Worm (Caenorhabditis elegans) whole organism, young adult: ENCODE results near the gene smf-2.
A peak's percentile ranks its signal among the peaks of the same experiment; 100 is the strongest.

Source experiments
- B0336.3 ChIP-seq: fragments of 200-800 bp; sonication (Bioruptor generic); IDR thresholded peaks from 2 replicates; pipeline ENCODE4 v1.3.6; 2022; ENCODE audit warnings: missing genetic modification characterization, missing compliant biosample characterization
- C06A6.2 ChIP-seq: fragments of 200-800 bp; sonication (Bioruptor generic); conservative IDR thresholded peaks from 2 replicates; pipeline ENCODE4 v1.3.6; 2022; ENCODE audit warnings: missing genetic modification characterization, missing compliant biosample characterization
- K11D2.4 ChIP-seq: fragments of 200-800 bp; sonication (Bioruptor generic); IDR thresholded peaks from 2 replicates; pipeline ENCODE4 v1.3.6; 2022; ENCODE audit warnings: missing genetic modification reagents, missing genetic modification characterization, missing compliant biosample characterization
- Y67H2A.10 ChIP-seq: fragments of 200-800 bp; sonication (Bioruptor generic); conservative IDR thresholded peaks from 2 replicates; pipeline ENCODE4 v1.3.6; 2022; ENCODE audit warnings: missing genetic modification reagents, missing genetic modification characterization, missing compliant biosample characterization
- Y79H2A.3 ChIP-seq: fragments of 200-800 bp; sonication (Bioruptor generic); conservative IDR thresholded peaks from 2 replicates; pipeline ENCODE4 v1.3.6; 2022; ENCODE audit warnings: missing genetic modification reagents, missing genetic modification characterization, missing compliant biosample characterization
- ZK185.1 ChIP-seq: sonication (generic microtip); optimal IDR thresholded peaks from 2 replicates; lab custom pipeline; 2016; ENCODE audit warnings: mild to moderate bottlenecking, missing genetic modification characterization, missing compliant biosample characterization; ENCODE audit not compliant: poor library complexity, severe bottlenecking
- atf-7 ChIP-seq: sonication (generic microtip); optimal IDR thresholded peaks from 2 replicates; lab custom pipeline; 2017; ENCODE audit warnings: mild to moderate bottlenecking, missing genetic modification characterization, missing compliant biosample characterization
- attf-3 ChIP-seq: fragments of 200-800 bp; sonication (Bioruptor generic); conservative IDR thresholded peaks from 2 replicates; pipeline ENCODE4 v1.3.6; 2022; ENCODE audit warnings: missing genetic modification reagents, missing genetic modification characterization, missing compliant biosample characterization
- attf-5 ChIP-seq: fragments of 200-800 bp; sonication (Bioruptor generic); optimal IDR thresholded peaks from 2 replicates; lab custom pipeline; 2018; ENCODE audit warnings: mild to moderate bottlenecking, missing genetic modification characterization, missing compliant biosample characterization
- bed-1 ChIP-seq: fragments of 200-800 bp; sonication (Bioruptor generic); IDR thresholded peaks from 2 replicates; pipeline ENCODE4 v1.3.6; 2022; ENCODE audit warnings: missing genetic modification reagents, missing genetic modification characterization, missing compliant biosample characterization
- cebp-1 ChIP-seq, 2 experiments: fragments of 200-800 bp in 1 of 2; sonication (Bioruptor generic) in 1 of 2; sonication (generic microtip) in 1 of 2; IDR thresholded peaks in 1 of 2; optimal IDR thresholded peaks in 1 of 2; 2 replicates each; pipeline versions ENCODE4 v1.3.6 to Lab custom; 2017 to 2022; ENCODE audit warnings: missing compliant biosample characterization in 2 of 2, missing genetic modification characterization in 2 of 2, mild to moderate bottlenecking in 1 of 2, missing genetic modification reagents in 1 of 2, moderate library complexity in 1 of 2
- ceh-100 ChIP-seq: fragments of 200-800 bp; sonication (Bioruptor generic); IDR thresholded peaks from 2 replicates; pipeline ENCODE4 v1.3.6; 2022; ENCODE audit warnings: missing genetic modification reagents, missing genetic modification characterization, missing compliant biosample characterization
- ceh-27 ChIP-seq: fragments of 200-800 bp; sonication (Bioruptor generic); optimal IDR thresholded peaks from 2 replicates; lab custom pipeline; 2018; ENCODE audit warnings: mild to moderate bottlenecking, missing genetic modification characterization, moderate library complexity, missing compliant biosample characterization
- ceh-58 ChIP-seq: fragments of 200-800 bp; sonication (Bioruptor generic); IDR thresholded peaks from 2 replicates; pipeline ENCODE4 v1.3.6; 2022; ENCODE audit warnings: missing genetic modification characterization, missing compliant biosample characterization
- chd-7 ChIP-seq: sonication (generic microtip); optimal IDR thresholded peaks from 2 replicates; lab custom pipeline; 2016; ENCODE audit warnings: mild to moderate bottlenecking, missing genetic modification characterization, moderate library complexity, missing compliant biosample characterization
- die-1 ChIP-seq: sonication (generic microtip); optimal IDR thresholded peaks from 2 replicates; lab custom pipeline; 2016; ENCODE audit warnings: missing genotype, mild to moderate bottlenecking, missing genetic modification characterization, missing compliant biosample characterization
- dox-1 ChIP-seq: fragments of 200-800 bp; sonication (Bioruptor generic); IDR thresholded peaks from 2 replicates; pipeline ENCODE4 v1.3.6; 2022; ENCODE audit warnings: missing genetic modification reagents, missing genetic modification characterization, missing compliant biosample characterization
- ekl-4 ChIP-seq: fragments of 200-800 bp; sonication (Bioruptor generic); IDR thresholded peaks from 2 replicates; pipeline ENCODE4 v1.3.6; 2022; ENCODE audit warnings: missing genetic modification reagents, missing genetic modification characterization, missing compliant biosample characterization
- gei-17 ChIP-seq: fragments of 200-800 bp; sonication (Bioruptor generic); optimal IDR thresholded peaks from 2 replicates; lab custom pipeline; 2018; ENCODE audit warnings: mild to moderate bottlenecking, missing genetic modification characterization, missing compliant biosample characterization
- hlh-26 ChIP-seq: fragments of 200-800 bp; sonication (Bioruptor generic); conservative IDR thresholded peaks from 2 replicates; pipeline ENCODE4 v1.3.6; 2022; ENCODE audit warnings: missing genetic modification reagents, missing genetic modification characterization, missing compliant biosample characterization
- hmg-1.2 ChIP-seq: fragments of 200-800 bp; sonication (Bioruptor generic); IDR thresholded peaks from 2 replicates; pipeline ENCODE4 v1.3.6; 2022; ENCODE audit warnings: missing genetic modification reagents, missing genetic modification characterization, missing compliant biosample characterization
- hrde-1 ChIP-seq: sonication (generic microtip); optimal IDR thresholded peaks from 2 replicates; lab custom pipeline; 2016; ENCODE audit warnings: missing genetic modification characterization, mild to moderate bottlenecking, missing compliant biosample characterization, moderate library complexity, missing genotype, missing genetic modification reagents, borderline replicate concordance
- hsf-1 ChIP-seq: fragments of 200-800 bp; sonication (Bioruptor generic); IDR thresholded peaks from 2 replicates; pipeline ENCODE4 v1.3.6; 2022; ENCODE audit warnings: missing genetic modification reagents, missing genetic modification characterization, missing compliant biosample characterization
- let-526 ChIP-seq: fragments of 200-800 bp; sonication (Bioruptor generic); IDR thresholded peaks from 2 replicates; pipeline ENCODE4 v1.3.6; 2022; ENCODE audit warnings: missing genetic modification reagents, missing genetic modification characterization, missing compliant biosample characterization
- lin-26 ChIP-seq: fragments of 200-800 bp; sonication (Bioruptor generic); IDR thresholded peaks from 2 replicates; pipeline ENCODE4 v1.3.6; 2022; ENCODE audit warnings: missing genetic modification reagents, missing genetic modification characterization, missing compliant biosample characterization
- lin-40 ChIP-seq: sonication (generic microtip); optimal IDR thresholded peaks from 2 replicates; lab custom pipeline; 2016; ENCODE audit warnings: missing genetic modification characterization, mild to moderate bottlenecking, missing compliant biosample characterization, missing genotype, missing genetic modification reagents
- madf-10 ChIP-seq: sonication (generic microtip); optimal IDR thresholded peaks from 2 replicates; lab custom pipeline; 2016; ENCODE audit warnings: mild to moderate bottlenecking, missing genetic modification characterization, missing compliant biosample characterization
- mcd-1 ChIP-seq: fragments of 200-800 bp; sonication (Bioruptor generic); IDR thresholded peaks from 2 replicates; pipeline ENCODE4 v1.3.6; 2022; ENCODE audit warnings: missing genetic modification reagents, missing genetic modification characterization, missing compliant biosample characterization
- mxl-1 ChIP-seq: sonication (generic microtip); optimal IDR thresholded peaks from 2 replicates; lab custom pipeline; 2016; ENCODE audit warnings: missing genetic modification characterization, missing compliant biosample characterization
- nfya-2 ChIP-seq: fragments of 200-800 bp; sonication (Bioruptor generic); IDR thresholded peaks from 2 replicates; pipeline ENCODE4 v1.3.6; 2022; ENCODE audit warnings: missing genetic modification reagents, missing genetic modification characterization, missing compliant biosample characterization
- nhr-80 ChIP-seq: sonication (generic microtip); optimal IDR thresholded peaks from 2 replicates; lab custom pipeline; 2016; ENCODE audit warnings: missing genetic modification characterization, missing compliant biosample characterization
- rpc-1 ChIP-seq, 2 experiments: fragments of 150-350 bp in 1 of 2; sonication (generic microtip) in 1 of 2; optimal IDR thresholded peaks; 2 replicates each; lab custom pipeline; 2014 to 2018; ENCODE audit warnings: missing biosample characterization in 1 of 2, missing genetic modification characterization in 1 of 2, missing genetic modification reagents in 1 of 2, missing genotype in 1 of 2
- somi-1 ChIP-seq: fragments of 200-800 bp; sonication (Bioruptor generic); optimal IDR thresholded peaks from 2 replicates; lab custom pipeline; 2018; ENCODE audit warnings: mild to moderate bottlenecking, missing genetic modification characterization, missing compliant biosample characterization
- tbp1 ChIP-seq: fragments of 200-800 bp; sonication (Bioruptor generic); optimal IDR thresholded peaks from 2 replicates; lab custom pipeline; 2018; ENCODE audit warnings: mild to moderate bottlenecking, missing genetic modification characterization, missing compliant biosample characterization
- xnd-1 ChIP-seq: sonication (generic microtip); optimal IDR thresholded peaks from 2 replicates; lab custom pipeline; 2016; ENCODE audit warnings: missing genotype, missing genetic modification reagents, missing genetic modification characterization, missing compliant biosample characterization
- zfh-2 ChIP-seq: fragments of 200-800 bp; sonication (Bioruptor generic); conservative IDR thresholded peaks from 2 replicates; pipeline ENCODE4 v1.3.6; 2022; ENCODE audit warnings: missing genetic modification reagents, missing genetic modification characterization, missing compliant biosample characterization
- ztf-22 ChIP-seq: fragments of 200-800 bp; sonication (Bioruptor generic); optimal IDR thresholded peaks from 2 replicates; lab custom pipeline; 2018; ENCODE audit warnings: mild to moderate bottlenecking, missing genetic modification characterization, moderate library complexity, missing compliant biosample characterization
- ztf-26 ChIP-seq: sonication (generic microtip); optimal IDR thresholded peaks from 2 replicates; lab custom pipeline; 2017; ENCODE audit warnings: missing genetic modification characterization, missing compliant biosample characterization
- ztf-6 ChIP-seq: fragments of 200-800 bp; sonication (Bioruptor generic); IDR thresholded peaks from 2 replicates; pipeline ENCODE4 v1.3.6; 2022; ENCODE audit warnings: missing genetic modification reagents, missing genetic modification characterization, missing compliant biosample characterization

smf-2 gene

ce11 chrX:6736358-6736991 lies 18.0 kb upstream of the smf-2 start:
- TF ChIP-seq ztf-26 (tag; lab: Kevin White, UChicago) = peak; percentile 54
- no peak for TF ChIP-seq attf-3 (GFP tag; lab: Robert Waterston, UW)
- TF ChIP-seq hlh-26 = no peak
- 0 out of 2 replicates have a peak, but pooled peaks have one; percentile 18 for TF ChIP-seq B0336.3 (GFP tag; lab: Robert Waterston, UW)
- peak; percentile 63 for TF ChIP-seq chd-7 (tag; lab: Kevin White, UChicago)
- TF ChIP-seq hmg-1.2 (GFP tag; lab: Robert Waterston, UW) = 0 out of 2 replicates have a peak, but pooled peaks have one; percentile 4
- no peak for TF ChIP-seq xnd-1 (tag; lab: Kevin White, UChicago)
- peak; percentile 44 for TF ChIP-seq die-1
- no peak for TF ChIP-seq K11D2.4 (GFP tag; lab: Robert Waterston, UW)
- peak; percentile 63 for TF ChIP-seq lin-40 (tag; lab: Kevin White, UChicago)
- no peak for TF ChIP-seq ZK185.1 (tag; lab: Kevin White, UChicago)
- no peak for TF ChIP-seq hrde-1 (tag; lab: Kevin White, UChicago)
- TF ChIP-seq tbp1 = no peak
- TF ChIP-seq atf-7 (tag; lab: Kevin White, UChicago) = peak; percentile 78
- peak; percentile 21 for TF ChIP-seq ztf-22
- TF ChIP-seq mxl-1 = no peak
- no peak for TF ChIP-seq rpc-1 (optimal IDR thresholded peaks at IDR 0.05; lab: Kevin White, UChicago)
- no peak for TF ChIP-seq rpc-1 (tag; optimal IDR thresholded peaks at IDR 0.05; lab: Kevin White, UChicago)
- peak; percentile 51 for TF ChIP-seq dox-1
- peak; percentile 61 for TF ChIP-seq ceh-27
- TF ChIP-seq let-526 (GFP tag; lab: Robert Waterston, UW) = no peak
- no peak for TF ChIP-seq cebp-1 (GFP tag; IDR thresholded peaks at IDR 0.05; lab: Robert Waterston, UW)
- peak; percentile 34 for TF ChIP-seq cebp-1 (tag; optimal IDR thresholded peaks at IDR 0.05; lab: Kevin White, UChicago)
- TF ChIP-seq nhr-80 (tag; lab: Kevin White, UChicago) = peak; percentile 85
- TF ChIP-seq attf-5 = peak; percentile 11
- peak; percentile 24; the same call in 1 of the 2 replicates for TF ChIP-seq ekl-4 (GFP tag; lab: Robert Waterston, UW)
- no peak for TF ChIP-seq bed-1 (GFP tag; lab: Robert Waterston, UW)
- peak; percentile 64; the same call in 1 of the 2 replicates for TF ChIP-seq lin-26
- peak; percentile 23 for TF ChIP-seq madf-10 (tag; lab: Kevin White, UChicago)
- TF ChIP-seq Y79H2A.3 (GFP tag; lab: Robert Waterston, UW) = no peak
- no peak for TF ChIP-seq ceh-58 (GFP tag; lab: Robert Waterston, UW)
- TF ChIP-seq mcd-1 = no peak
- 0 out of 2 replicates have a peak, but pooled peaks have one; percentile 21 for TF ChIP-seq C06A6.2 (GFP tag; lab: Robert Waterston, UW)
- TF ChIP-seq, all 124 proteins: peak for 17

ce11 chrX:6735494-6735893 lies 17.0 kb upstream of the smf-2 start:
- TF ChIP-seq lin-40 (tag; lab: Kevin White, UChicago) (peak; percentile 13), K11D2.4 (GFP tag; lab: Robert Waterston, UW) (0 out of 2 replicates have a peak, but pooled peaks have one; percentile 38), zfh-2 (GFP tag; lab: Robert Waterston, UW) (no peak), hsf-1 (no peak), ztf-6 (GFP tag; lab: Robert Waterston, UW) (no peak), somi-1 (GFP tag; lab: Kevin White, UChicago) (peak; percentile 62), madf-10 (tag; lab: Kevin White, UChicago) (no peak), ceh-100 (no peak), C06A6.2 (GFP tag; lab: Robert Waterston, UW) (0 out of 2 replicates have a peak, but pooled peaks have one; percentile 51), gei-17 (GFP tag; lab: Kevin White, UChicago) (peak; percentile 23), ceh-27 (peak; percentile 62), Y67H2A.10 (GFP tag; lab: Robert Waterston, UW) (no peak), cebp-1 (GFP tag; IDR thresholded peaks at IDR 0.05; lab: Robert Waterston, UW) (no peak), cebp-1 (tag; optimal IDR thresholded peaks at IDR 0.05; lab: Kevin White, UChicago) (peak; percentile 50), nfya-2 (GFP tag; lab: Robert Waterston, UW) (no peak), ztf-26 (tag; lab: Kevin White, UChicago) (no peak)
- TF ChIP-seq, all 124 proteins: peak for 7
